Worm (Caenorhabditis elegans): ENCODE measurements around the gene T04C12.8.

Gene T04C12.8

ce11 chrV:11078104-11078724, 9.1 kb upstream of the T04C12.8 start, which contains the start of gene act-2:
act-2 (minus strand) TSS chrV:11078154.
- no peak for TF ChIP-seq pat-9 (tag; optimal IDR thresholded peaks at IDR 0.05)
- peak; percentile 26 for TF ChIP-seq rnt-1 (tag; optimal IDR thresholded peaks at IDR 0.05)
- TF ChIP-seq ceh-22 (tag; optimal IDR thresholded peaks at IDR 0.05): no peak
- TF ChIP-seq nhr-11 (tag; optimal IDR thresholded peaks at IDR 0.05): no peak
- TF ChIP-seq dmd-4 (tag; optimal IDR thresholded peaks at IDR 0.05; ENCODE audit: borderline replicate concordance): no peak
- TF ChIP-seq hlh-8 (tag; optimal IDR thresholded peaks at IDR 0.05): no peak
- TF ChIP-seq elt-4 (tag; optimal IDR thresholded peaks at IDR 0.05): no peak
- TF ChIP-seq lim-6 (tag; optimal IDR thresholded peaks at IDR 0.05): no peak
- TF ChIP-seq unc-55 (GFP tag; optimal IDR thresholded peaks at IDR 0.05): no peak
- no peak for TF ChIP-seq hlh-13 (GFP tag; optimal IDR thresholded peaks at IDR 0.05)
- TF ChIP-seq elt-2 (tag; optimal IDR thresholded peaks at IDR 0.05): peak; percentile 91
- no peak for TF ChIP-seq K09A11.1 (tag; optimal IDR thresholded peaks at IDR 0.05; ENCODE audit: insufficient read depth)
- no peak for TF ChIP-seq ceh-14 (tag; optimal IDR thresholded peaks at IDR 0.05)
- TF ChIP-seq ceh-24 (tag; optimal IDR thresholded peaks at IDR 0.05): no peak
- TF ChIP-seq ceh-48 (tag; optimal IDR thresholded peaks at IDR 0.05): no peak
- TF ChIP-seq ceh-31 (tag; optimal IDR thresholded peaks at IDR 0.05): peak; percentile 37
- peak; percentile 8 for TF ChIP-seq hlh-30 (tag; optimal IDR thresholded peaks at IDR 0.05; ENCODE audit: insufficient read depth)
- TF ChIP-seq pros-1 (tag; optimal IDR thresholded peaks at IDR 0.05): no peak
- no peak for TF ChIP-seq ceh-19 (GFP tag; optimal IDR thresholded peaks at IDR 0.05)
- TF ChIP-seq tbx-2 (tag; optimal IDR thresholded peaks at IDR 0.05): peak; percentile 53
- TF ChIP-seq fkh-10 (GFP tag; optimal IDR thresholded peaks at IDR 0.05): no peak
- TF ChIP-seq nfya-1 (tag; optimal IDR thresholded peaks at IDR 0.05): peak; percentile 40
- TF ChIP-seq ceh-45 (GFP tag; IDR thresholded peaks at IDR 0.05): no peak
- TF ChIP-seq pag-3 (tag; optimal IDR thresholded peaks at IDR 0.05; ENCODE audit: borderline replicate concordance): no peak
- TF ChIP-seq unc-42 (tag; optimal IDR thresholded peaks at IDR 0.05): peak; percentile 58
- no peak for TF ChIP-seq mec-3 (tag; optimal IDR thresholded peaks at IDR 0.05; ENCODE audit: borderline replicate concordance)
- TF ChIP-seq unc-3 (GFP tag; conservative IDR thresholded peaks at IDR 0.05): no peak
- no peak for TF ChIP-seq unc-3 (tag; optimal IDR thresholded peaks at IDR 0.05)
- TF ChIP-seq ceh-18 (tag; optimal IDR thresholded peaks at IDR 0.05): peak; percentile 32
- TF ChIP-seq unc-86 (tag; optimal IDR thresholded peaks at IDR 0.05): no peak
- no peak for TF ChIP-seq che-1 (tag; optimal IDR thresholded peaks at IDR 0.05)
- no peak for TF ChIP-seq gmeb-2 (tag; optimal IDR thresholded peaks at IDR 0.05)
- TF ChIP-seq npax-4 (tag; optimal IDR thresholded peaks at IDR 0.05): no peak
- peak; percentile 12 for TF ChIP-seq ztf-16 (tag; optimal IDR thresholded peaks at IDR 0.05)
- no peak for TF ChIP-seq fax-1 (tag; optimal IDR thresholded peaks at IDR 0.05)
- no peak for TF ChIP-seq pha-2 (tag; optimal IDR thresholded peaks at IDR 0.05)
- TF ChIP-seq eyg-1 (tag; optimal IDR thresholded peaks at IDR 0.05): no peak
- peak; percentile 13 for TF ChIP-seq pax-1 (tag; optimal IDR thresholded peaks at IDR 0.05)
- TF ChIP-seq lin-11 (tag; optimal IDR thresholded peaks at IDR 0.05): no peak
- no peak for TF ChIP-seq dve-1 (tag; optimal IDR thresholded peaks at IDR 0.05)
- TF ChIP-seq ama-1 (optimal IDR thresholded peaks at IDR 0.05): no peak
- no peak for TF ChIP-seq madf-2 (tag; optimal IDR thresholded peaks at IDR 0.05)
- TF ChIP-seq F13H6.1 (tag; optimal IDR thresholded peaks at IDR 0.05): no peak
- TF ChIP-seq ceh-30 (tag; optimal IDR thresholded peaks at IDR 0.05): no peak

ce11 chrV:11076403-11076802, 7.2 kb upstream of the T04C12.8 start:
- TF ChIP-seq K09A11.1 (tag; optimal IDR thresholded peaks at IDR 0.05; ENCODE audit: insufficient read depth) (no peak), ama-1 (optimal IDR thresholded peaks at IDR 0.05) (peak; percentile 23), elt-2 (tag; optimal IDR thresholded peaks at IDR 0.05) (peak; percentile 89)

Measured in whole organism, late embryonic.